Fruit fly (Drosophila melanogaster) whole organism, prepupa: ENCODE measurements around the gene fit.

Source experiments
- CG10669 ChIP-seq: fragments of 200-800 bp; sonication (Bioruptor generic); optimal IDR thresholded peaks from 3 replicates; lab custom pipeline; 2018; ENCODE audit warnings: missing biosample characterization, mild to moderate bottlenecking, missing genetic modification characterization, moderate library complexity
- CG11762 ChIP-seq: fragments of 200-800 bp; sonication (Bioruptor generic); optimal IDR thresholded peaks from 3 replicates; lab custom pipeline; 2016; ENCODE audit warnings: missing biosample characterization, missing genetic modification characterization; ENCODE audit not compliant: insufficient read depth
- CG4318 ChIP-seq: fragments of 200-800 bp; sonication (Bioruptor generic); optimal IDR thresholded peaks from 3 replicates; lab custom pipeline; 2017; ENCODE audit warnings: missing biosample characterization, mild to moderate bottlenecking, missing genetic modification characterization
- CG7368 ChIP-seq: fragments of 200-800 bp; sonication (Bioruptor generic); optimal IDR thresholded peaks from 3 replicates; lab custom pipeline; 2016; ENCODE audit warnings: missing biosample characterization, missing genetic modification characterization
- Eip78C ChIP-seq: fragments of 200-800 bp; sonication (Bioruptor generic); peaks from one replicate; lab custom pipeline; 2016; ENCODE audit warnings: missing biosample characterization, missing genetic modification characterization
- Eip93F ChIP-seq: fragments of 200-800 bp; sonication (Bioruptor generic); optimal IDR thresholded peaks from 2 replicates; lab custom pipeline; 2016; ENCODE audit warnings: missing biosample characterization, mild to moderate bottlenecking, missing genetic modification characterization
- lz ChIP-seq: fragments of 200-800 bp; sonication (Bioruptor generic); optimal IDR thresholded peaks from 3 replicates; lab custom pipeline; 2016; ENCODE audit warnings: missing biosample characterization, missing genetic modification characterization
- pdm3 ChIP-seq: fragments of 200-800 bp; sonication (Bioruptor generic); optimal IDR thresholded peaks from 3 replicates; lab custom pipeline; 2016; ENCODE audit warnings: missing biosample characterization, missing genetic modification characterization

- TF ChIP-seq CG7368 (GFP tag; lab: Kevin White, UChicago), result no peak
- TF ChIP-seq lz (GFP tag; lab: Kevin White, UChicago), result no peak
- TF ChIP-seq Eip78C (GFP tag; lab: Kevin White, UChicago), result no peak
- no peak for TF ChIP-seq Eip93F
- TF ChIP-seq pdm3 (GFP tag; lab: Kevin White, UChicago), result no peak
- no peak for TF ChIP-seq CG11762 (GFP tag; lab: Kevin White, UChicago)
- no peak for TF ChIP-seq CG4318 (GFP tag; lab: Kevin White, UChicago)
- TF ChIP-seq CG10669 (GFP tag; lab: Kevin White, UChicago), result no peak
Measured at dm6 chr3R:21873439-21873838, 10.8 kb downstream of the fit start, which contains the start of gene CG31178.
